Fruit fly (Drosophila melanogaster) S2 (cell line): Measurements from ENCODE around the gene CG1582.

Experiments
- CG8478 ChIP-seq: fragments of >200 bp; optimal IDR thresholded peaks from 2 replicates; lab custom pipeline; 2018
- CTCF ChIP-seq, 2 experiments: fragments of >200 bp; optimal IDR thresholded peaks; 2 replicates each; lab custom pipeline; 2018

dm6 chrX:10887643-10888042, 11.5 kb downstream of the CG1582 start:
- TF ChIP-seq CTCF (optimal IDR thresholded peaks at IDR 0.05; lab: Kevin White, UChicago) (no peak), CG8478 (no peak)
